Worm (Caenorhabditis elegans): ENCODE data around the gene dao-4.

The dao-4 gene

ce11 chrX:10113677-10114076 lies 38.6 kb downstream of the dao-4 start:
- no peak for TF ChIP-seq skn-1 (tag; optimal IDR thresholded peaks at IDR 0.05)
- TF ChIP-seq nhr-25 (tag; optimal IDR thresholded peaks at IDR 0.05) = no peak
- no peak for TF ChIP-seq ZK546.5 (tag; optimal IDR thresholded peaks at IDR 0.05)
- TF ChIP-seq nhr-129 (tag; optimal IDR thresholded peaks at IDR 0.05) = no peak

- TF ChIP-seq lsy-2 (tag; optimal IDR thresholded peaks at IDR 0.05) = no peak
- no peak for TF ChIP-seq ceh-16 (tag; optimal IDR thresholded peaks at IDR 0.05)
- no peak for TF ChIP-seq Y55F3AM.14 (GFP tag; optimal IDR thresholded peaks at IDR 0.05)
- TF ChIP-seq nhr-237 (tag; optimal IDR thresholded peaks at IDR 0.05) = no peak
- no peak for TF ChIP-seq nhr-11 (tag; optimal IDR thresholded peaks at IDR 0.05)
- no peak for TF ChIP-seq ama-1 (optimal IDR thresholded peaks at IDR 0.05)
- TF ChIP-seq ceh-82 (tag; optimal IDR thresholded peaks at IDR 0.05) = no peak
- no peak for TF ChIP-seq nhr-25 (tag; optimal IDR thresholded peaks at IDR 0.05)
- no peak for TF ChIP-seq alr-1 (tag; optimal IDR thresholded peaks at IDR 0.05)
- TF ChIP-seq ztf-11 (tag; optimal IDR thresholded peaks at IDR 0.05) = no peak
- TF ChIP-seq C34F6.9 (tag; optimal IDR thresholded peaks at IDR 0.05) = no peak
These were observed 47.9 kb downstream of the dao-4 start for ce11 chrX:10123015-10123414.

ce11 chrX:10124338-10124737 lies 49.2 kb downstream of the dao-4 start:
- TF ChIP-seq nhr-129 (tag; optimal IDR thresholded peaks at IDR 0.05) (peak; percentile 27), mbf-1 (tag; optimal IDR thresholded peaks at IDR 0.05) (no peak), sma-9 (GFP tag; optimal IDR thresholded peaks at IDR 0.05) (peak; percentile 35), sma-9 (tag; optimal IDR thresholded peaks at IDR 0.05) (no peak), nhr-25 (tag; optimal IDR thresholded peaks at IDR 0.05) (no peak)

All from whole organism, L2 larva.